Worm (Caenorhabditis elegans) whole organism, young adult: ENCODE measurements around the gene lem-4.

Source experiments
- B0019.2 ChIP-seq: fragments of 200-800 bp; sonication (Bioruptor generic); conservative IDR thresholded peaks from 2 replicates; pipeline ENCODE4 v1.3.6; 2022; ENCODE audit warnings: missing genetic modification reagents, missing genetic modification characterization, missing compliant biosample characterization
- B0261.1 ChIP-seq: sonication (generic microtip); optimal IDR thresholded peaks from 2 replicates; lab custom pipeline; 2016; ENCODE audit warnings: mild to moderate bottlenecking, missing genetic modification characterization, moderate library complexity, missing compliant biosample characterization
- C17E4.6 ChIP-seq: fragments of 200-800 bp; sonication (Bioruptor generic); IDR thresholded peaks from 2 replicates; pipeline ENCODE4 v1.3.6; 2022; ENCODE audit warnings: missing genetic modification reagents, missing genetic modification characterization, missing compliant biosample characterization
- F33H1.4 ChIP-seq: fragments of 200-800 bp; sonication (Bioruptor generic); IDR thresholded peaks from 2 replicates; pipeline ENCODE4 v1.3.6; 2022; ENCODE audit warnings: missing genetic modification reagents, missing genetic modification characterization, missing compliant biosample characterization
- F37B4.10 ChIP-seq: fragments of 200-800 bp; sonication (Bioruptor generic); IDR thresholded peaks from 2 replicates; pipeline ENCODE4 v1.3.6; 2022; ENCODE audit warnings: missing genetic modification characterization, missing compliant biosample characterization
- F52B5.7 ChIP-seq: sonication (generic microtip); optimal IDR thresholded peaks from 2 replicates; lab custom pipeline; 2016; ENCODE audit warnings: mild to moderate bottlenecking, missing genetic modification characterization, missing compliant biosample characterization
- F57A8.1 ChIP-seq: fragments of 200-800 bp; sonication (Bioruptor generic); optimal IDR thresholded peaks from 2 replicates; lab custom pipeline; 2018; ENCODE audit warnings: mild to moderate bottlenecking, missing genetic modification characterization, moderate library complexity, missing compliant biosample characterization
- K11D2.4 ChIP-seq: fragments of 200-800 bp; sonication (Bioruptor generic); IDR thresholded peaks from 2 replicates; pipeline ENCODE4 v1.3.6; 2022; ENCODE audit warnings: missing genetic modification reagents, missing genetic modification characterization, missing compliant biosample characterization
- athp-1 ChIP-seq: sonication (generic microtip); optimal IDR thresholded peaks from 2 replicates; lab custom pipeline; 2017; ENCODE audit warnings: mild to moderate bottlenecking, missing genetic modification characterization, missing compliant biosample characterization
- attf-3 ChIP-seq: fragments of 200-800 bp; sonication (Bioruptor generic); conservative IDR thresholded peaks from 2 replicates; pipeline ENCODE4 v1.3.6; 2022; ENCODE audit warnings: missing genetic modification reagents, missing genetic modification characterization, missing compliant biosample characterization
- cebp-1 ChIP-seq, 2 experiments: fragments of 200-800 bp in 1 of 2; sonication (Bioruptor generic) in 1 of 2; sonication (generic microtip) in 1 of 2; IDR thresholded peaks in 1 of 2; optimal IDR thresholded peaks in 1 of 2; 2 replicates each; pipeline versions ENCODE4 v1.3.6 to Lab custom; 2017 to 2022; ENCODE audit warnings: missing compliant biosample characterization in 2 of 2, missing genetic modification characterization in 2 of 2, mild to moderate bottlenecking in 1 of 2, missing genetic modification reagents in 1 of 2, moderate library complexity in 1 of 2
- ceh-100 ChIP-seq: fragments of 200-800 bp; sonication (Bioruptor generic); IDR thresholded peaks from 2 replicates; pipeline ENCODE4 v1.3.6; 2022; ENCODE audit warnings: missing genetic modification reagents, missing genetic modification characterization, missing compliant biosample characterization
- dox-1 ChIP-seq: fragments of 200-800 bp; sonication (Bioruptor generic); IDR thresholded peaks from 2 replicates; pipeline ENCODE4 v1.3.6; 2022; ENCODE audit warnings: missing genetic modification reagents, missing genetic modification characterization, missing compliant biosample characterization
- efl-1 ChIP-seq: fragments of 150-350 bp; optimal IDR thresholded peaks from 2 replicates; lab custom pipeline; 2014; ENCODE audit warnings: missing biosample characterization, missing genetic modification reagents, missing genetic modification characterization
- egl-44 ChIP-seq: fragments of 200-800 bp; sonication (Bioruptor generic); IDR thresholded peaks from 2 replicates; pipeline ENCODE4 v1.3.6; 2022; ENCODE audit warnings: missing genetic modification reagents, missing genetic modification characterization, missing compliant biosample characterization
- egrh-3 ChIP-seq: fragments of 200-800 bp; sonication (Bioruptor generic); IDR thresholded peaks from 2 replicates; pipeline ENCODE4 v1.3.6; 2022; ENCODE audit warnings: missing genetic modification reagents, missing genetic modification characterization, missing compliant biosample characterization
- gei-17 ChIP-seq: fragments of 200-800 bp; sonication (Bioruptor generic); optimal IDR thresholded peaks from 2 replicates; lab custom pipeline; 2018; ENCODE audit warnings: mild to moderate bottlenecking, missing genetic modification characterization, missing compliant biosample characterization
- hmg-1.2 ChIP-seq: fragments of 200-800 bp; sonication (Bioruptor generic); IDR thresholded peaks from 2 replicates; pipeline ENCODE4 v1.3.6; 2022; ENCODE audit warnings: missing genetic modification reagents, missing genetic modification characterization, missing compliant biosample characterization
- hrde-1 ChIP-seq: sonication (generic microtip); optimal IDR thresholded peaks from 2 replicates; lab custom pipeline; 2016; ENCODE audit warnings: missing genetic modification characterization, mild to moderate bottlenecking, missing compliant biosample characterization, moderate library complexity, missing genotype, missing genetic modification reagents, borderline replicate concordance
- lag-1 ChIP-seq: fragments of 200-800 bp; sonication (Bioruptor generic); IDR thresholded peaks from 2 replicates; pipeline ENCODE4 v1.3.6; 2022; ENCODE audit warnings: missing genetic modification reagents, missing genetic modification characterization, missing compliant biosample characterization
- let-526 ChIP-seq: fragments of 200-800 bp; sonication (Bioruptor generic); IDR thresholded peaks from 2 replicates; pipeline ENCODE4 v1.3.6; 2022; ENCODE audit warnings: missing genetic modification reagents, missing genetic modification characterization, missing compliant biosample characterization
- let-607 ChIP-seq, 2 experiments: fragments of 200-800 bp in 1 of 2; sonication (Bioruptor generic) in 1 of 2; sonication (generic microtip) in 1 of 2; optimal IDR thresholded peaks; 2 replicates each; lab custom pipeline; 2016 to 2018; ENCODE audit warnings: mild to moderate bottlenecking in 2 of 2, missing compliant biosample characterization in 2 of 2, missing genetic modification characterization in 2 of 2, moderate library complexity in 2 of 2, missing genotype in 1 of 2
- lin-26 ChIP-seq: fragments of 200-800 bp; sonication (Bioruptor generic); IDR thresholded peaks from 2 replicates; pipeline ENCODE4 v1.3.6; 2022; ENCODE audit warnings: missing genetic modification reagents, missing genetic modification characterization, missing compliant biosample characterization
- lin-54 ChIP-seq: fragments of 200-800 bp; sonication (Bioruptor generic); optimal IDR thresholded peaks from 2 replicates; lab custom pipeline; 2018; ENCODE audit warnings: mild to moderate bottlenecking, missing genetic modification characterization, missing compliant biosample characterization
- lir-1 ChIP-seq: fragments of 200-800 bp; sonication (Bioruptor generic); conservative IDR thresholded peaks from 2 replicates; pipeline ENCODE4 v1.3.6; 2022; ENCODE audit warnings: missing genetic modification reagents, missing genetic modification characterization, missing compliant biosample characterization
- lsl-1 ChIP-seq: fragments of 200-800 bp; sonication (Bioruptor generic); optimal IDR thresholded peaks from 2 replicates; lab custom pipeline; 2018; ENCODE audit warnings: mild to moderate bottlenecking, missing genetic modification characterization, moderate library complexity, missing compliant biosample characterization
- madf-3 ChIP-seq: fragments of 200-800 bp; sonication (Bioruptor generic); IDR thresholded peaks from 2 replicates; pipeline ENCODE4 v1.3.6; 2022; ENCODE audit warnings: missing genetic modification reagents, missing genetic modification characterization, missing compliant biosample characterization
- mcd-1 ChIP-seq: fragments of 200-800 bp; sonication (Bioruptor generic); IDR thresholded peaks from 2 replicates; pipeline ENCODE4 v1.3.6; 2022; ENCODE audit warnings: missing genetic modification reagents, missing genetic modification characterization, missing compliant biosample characterization
- mxl-1 ChIP-seq: sonication (generic microtip); optimal IDR thresholded peaks from 2 replicates; lab custom pipeline; 2016; ENCODE audit warnings: missing genetic modification characterization, missing compliant biosample characterization
- nfyb-1 ChIP-seq: fragments of 200-800 bp; sonication (Bioruptor generic); IDR thresholded peaks from 2 replicates; pipeline ENCODE4 v1.3.6; 2022; ENCODE audit warnings: missing genetic modification reagents, missing genetic modification characterization, missing compliant biosample characterization
- nhr-90 ChIP-seq: sonication (generic microtip); optimal IDR thresholded peaks from 2 replicates; lab custom pipeline; 2016; ENCODE audit warnings: missing genotype, mild to moderate bottlenecking, missing genetic modification characterization, missing compliant biosample characterization
- pbrm-1 ChIP-seq: fragments of 200-800 bp; sonication (Bioruptor generic); IDR thresholded peaks from 2 replicates; pipeline ENCODE4 v1.3.6; 2022; ENCODE audit warnings: missing genetic modification reagents, missing genetic modification characterization, missing compliant biosample characterization
- rcor-1 ChIP-seq: fragments of 200-800 bp; sonication (Bioruptor generic); IDR thresholded peaks from 2 replicates; pipeline ENCODE4 v1.3.6; 2022; ENCODE audit warnings: missing genetic modification reagents, missing genetic modification characterization, missing compliant biosample characterization
- repo-1 ChIP-seq: sonication (generic microtip); optimal IDR thresholded peaks from 2 replicates; lab custom pipeline; 2017; ENCODE audit warnings: mild to moderate bottlenecking, missing genetic modification characterization, missing compliant biosample characterization
- rpc-1 ChIP-seq, 2 experiments: fragments of 150-350 bp in 1 of 2; sonication (generic microtip) in 1 of 2; optimal IDR thresholded peaks; 2 replicates each; lab custom pipeline; 2014 to 2018; ENCODE audit warnings: missing biosample characterization in 1 of 2, missing genetic modification characterization in 1 of 2, missing genetic modification reagents in 1 of 2, missing genotype in 1 of 2
- snpc-4 ChIP-seq, 5 experiments: fragments of 150-350 bp in 1 of 5; sonication (generic microtip) in 4 of 5; optimal IDR thresholded peaks; 2 replicates each; lab custom pipeline; 2014 to 2018; ENCODE audit warnings: missing genetic modification characterization in 5 of 5, missing biosample characterization in 3 of 5, antibody characterized with exemption in 2 of 5, mild to moderate bottlenecking in 2 of 5, missing compliant biosample characterization in 2 of 5, missing genotype in 2 of 5, moderate library complexity in 2 of 5, missing genetic modification reagents in 1 of 5
- sptf-2 ChIP-seq: fragments of 200-800 bp; sonication (Bioruptor generic); optimal IDR thresholded peaks from 2 replicates; lab custom pipeline; 2018; ENCODE audit warnings: mild to moderate bottlenecking, missing genetic modification characterization, missing compliant biosample characterization
- tbp1 ChIP-seq: fragments of 200-800 bp; sonication (Bioruptor generic); optimal IDR thresholded peaks from 2 replicates; lab custom pipeline; 2018; ENCODE audit warnings: mild to moderate bottlenecking, missing genetic modification characterization, missing compliant biosample characterization
- zfh-2 ChIP-seq: fragments of 200-800 bp; sonication (Bioruptor generic); conservative IDR thresholded peaks from 2 replicates; pipeline ENCODE4 v1.3.6; 2022; ENCODE audit warnings: missing genetic modification reagents, missing genetic modification characterization, missing compliant biosample characterization
- ztf-18 ChIP-seq: sonication (generic microtip); optimal IDR thresholded peaks from 2 replicates; lab custom pipeline; 2016; ENCODE audit warnings: missing genotype, mild to moderate bottlenecking, missing genetic modification characterization, missing compliant biosample characterization

The lem-4 gene

DNA sequence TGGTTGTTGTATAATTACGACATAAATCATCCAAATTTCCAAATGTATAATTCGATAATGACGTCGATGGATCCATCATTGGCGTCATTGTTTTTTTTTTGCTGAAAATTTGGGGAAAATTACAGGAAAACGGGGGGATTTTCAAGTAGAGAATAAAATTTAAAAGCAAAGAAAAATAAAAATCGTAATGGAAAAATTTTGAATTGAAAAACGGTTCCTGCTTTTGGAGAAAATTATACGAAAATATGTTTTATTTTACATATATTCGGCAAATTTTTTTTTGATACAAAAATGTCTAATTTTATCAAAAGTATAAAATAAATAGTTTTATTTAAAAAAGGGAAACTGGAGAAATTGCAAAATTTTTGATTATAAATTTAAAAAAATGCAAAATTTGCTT lies 29.7 kb downstream of the lem-4 start, which contains the start of gene zipt-15:
TSS of gene zipt-15 (minus strand) at position 101 of the 400 bp plus-strand sequence.
- TF ChIP-seq gei-17 (GFP tag; lab: Kevin White, UChicago) (no peak), pbrm-1 (no peak), nhr-90 (tag; lab: Kevin White, UChicago) (no peak), F57A8.1 (GFP tag; lab: Kevin White, UChicago) (no peak), C17E4.6 (GFP tag; lab: Robert Waterston, UW) (no peak), attf-3 (no peak), lag-1 (GFP tag; lab: Robert Waterston, UW) (no peak), athp-1 (no peak)

- TF ChIP-seq snpc-4 (GFP tag; optimal IDR thresholded peaks at IDR 0.05; lab: Kevin White, UChicago) (no peak), snpc-4 (tag; optimal IDR thresholded peaks at IDR 0.05; lab: Kevin White, UChicago) (peak in 1 of 4 experiments; percentile 35), F52B5.7 (tag; lab: Kevin White, UChicago) (no peak), tbp1 (GFP tag; lab: Kevin White, UChicago) (peak; percentile 64), mxl-1 (tag; lab: Kevin White, UChicago) (no peak), rpc-1 (optimal IDR thresholded peaks at IDR 0.05; lab: Kevin White, UChicago) (peak; percentile 18), rpc-1 (tag; optimal IDR thresholded peaks at IDR 0.05; lab: Kevin White, UChicago) (peak; percentile 29), B0019.2 (GFP tag; lab: Robert Waterston, UW) (no peak), repo-1 (tag; lab: Kevin White, UChicago) (no peak), B0261.1 (tag; lab: Kevin White, UChicago) (peak; percentile 43)
Observed at ce11 chrIV:817879-818278, 36.7 kb downstream of the lem-4 start.

ce11 chrIV:813341-813740 lies 41.2 kb downstream of the lem-4 start:
- peak; percentile 67 for TF ChIP-seq ceh-100
- TF ChIP-seq F33H1.4 (GFP tag; lab: Robert Waterston, UW) = 0 out of 2 replicates have a peak, but pooled peaks have one; percentile 16
- TF ChIP-seq egrh-3 (GFP tag; lab: Robert Waterston, UW) = peak; percentile 37; the same call in 1 of the 2 replicates
- TF ChIP-seq zfh-2 (GFP tag; lab: Robert Waterston, UW) = peak; percentile 55
- peak; percentile 66; the same call in 1 of the 2 replicates for TF ChIP-seq rcor-1 (GFP tag; lab: Robert Waterston, UW)
- TF ChIP-seq lag-1 (GFP tag; lab: Robert Waterston, UW) = 0 out of 2 replicates have a peak, but pooled peaks have one; percentile 28
- peak; percentile 74 for TF ChIP-seq ztf-18 (tag; lab: Kevin White, UChicago)
- 0 out of 2 replicates have a peak, but pooled peaks have one; percentile 36 for TF ChIP-seq F37B4.10 (GFP tag; lab: Robert Waterston, UW)
- TF ChIP-seq cebp-1 (GFP tag; IDR thresholded peaks at IDR 0.05; lab: Robert Waterston, UW) = peak; percentile 30; the same call in 1 of the 2 replicates
- TF ChIP-seq cebp-1 (tag; optimal IDR thresholded peaks at IDR 0.05; lab: Kevin White, UChicago) = peak; percentile 24
- TF ChIP-seq egl-44 (GFP tag; lab: Robert Waterston, UW) = peak; percentile 48; the same call in 1 of the 2 replicates
- peak; percentile 66 for TF ChIP-seq K11D2.4
- TF ChIP-seq dox-1 = peak; percentile 74
- TF ChIP-seq lin-26 = 0 out of 2 replicates have a peak, but pooled peaks have one; percentile 23
- TF ChIP-seq hmg-1.2 (GFP tag; lab: Robert Waterston, UW) = peak; percentile 93
- TF ChIP-seq pbrm-1 = peak; percentile 21; the same call in 1 of the 2 replicates
- peak; percentile 89 for TF ChIP-seq mcd-1 (GFP tag; lab: Robert Waterston, UW)
- TF ChIP-seq, all 124 proteins: peak for 16; not testable (repeated sequence) for 108

DNA sequence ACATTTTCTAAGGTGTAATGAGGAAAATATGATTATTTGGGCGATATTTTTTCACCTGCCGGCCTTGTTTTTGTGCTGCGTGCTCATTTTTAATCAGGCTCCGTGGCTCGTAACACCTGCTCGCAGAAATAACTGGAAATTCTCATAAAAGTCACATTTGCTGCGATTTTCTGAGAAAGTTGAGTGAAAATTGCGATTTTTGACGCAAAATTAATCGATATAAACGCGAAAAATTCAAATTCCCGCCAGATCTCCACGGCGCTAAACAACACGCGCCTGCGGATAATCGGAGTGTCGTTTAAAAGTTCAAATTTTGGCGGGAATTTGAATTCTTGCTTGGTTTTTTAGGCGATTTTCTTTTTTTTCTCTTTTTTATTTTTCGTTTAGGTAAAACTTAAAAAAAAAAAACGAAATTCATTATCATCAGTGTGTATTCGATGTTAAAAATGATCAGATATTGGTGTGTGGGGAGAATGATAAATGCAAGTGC lies 47.5 kb downstream of the lem-4 start, which contains the start of gene Y55F3BL.6:
TSS of gene Y55F3BL.6 (minus strand) at position 51 of the 490 bp plus-strand sequence.
- no peak for TF ChIP-seq sptf-2 (GFP tag; lab: Kevin White, UChicago)
- no peak for TF ChIP-seq hrde-1
- no peak for TF ChIP-seq cebp-1 (GFP tag; IDR thresholded peaks at IDR 0.05; lab: Robert Waterston, UW)
- TF ChIP-seq cebp-1 (tag; optimal IDR thresholded peaks at IDR 0.05; lab: Kevin White, UChicago) = peak; percentile 18
- no peak for TF ChIP-seq lir-1 (GFP tag; lab: Robert Waterston, UW)
- TF ChIP-seq lsl-1 (GFP tag; lab: Kevin White, UChicago) = peak; percentile 31
- no peak for TF ChIP-seq nfyb-1
- TF ChIP-seq let-526 (GFP tag; lab: Robert Waterston, UW) = no peak
- no peak for TF ChIP-seq let-607 (tag; optimal IDR thresholded peaks at IDR 0.05; lab: Kevin White, UChicago)
- 0 out of 2 replicates have a peak, but pooled peaks have one; percentile 50 for TF ChIP-seq madf-3
- peak; percentile 23; the same call in 1 of the 2 replicates for TF ChIP-seq F33H1.4 (GFP tag; lab: Robert Waterston, UW)
- peak; percentile 31; the same call in 1 of the 2 replicates for TF ChIP-seq mcd-1 (GFP tag; lab: Robert Waterston, UW)
- TF ChIP-seq efl-1 (GFP tag; lab: Kevin White, UChicago) = peak; percentile 28
- TF ChIP-seq attf-3 = peak; percentile 85
- peak; percentile 89 for TF ChIP-seq lin-54 (GFP tag; lab: Kevin White, UChicago)
